Fruit fly (Drosophila melanogaster) whole organism, pupa: ENCODE data around the gene CG3857.

Source experiments
- CG12605 ChIP-seq: fragments of 200-800 bp; sonication (Bioruptor generic); IDR thresholded peaks from 2 replicates; pipeline ENCODE4 v1.3.6; 2022; ENCODE audit warnings: missing biosample characterization, missing genetic modification characterization
- CG13204 ChIP-seq: fragments of 200-800 bp; sonication (Bioruptor generic); optimal IDR thresholded peaks from 2 replicates; lab custom pipeline; 2018; ENCODE audit warnings: missing biosample characterization, mild to moderate bottlenecking, missing genetic modification characterization, moderate library complexity
- CG14655 ChIP-seq: fragments of 200-800 bp; sonication (Bioruptor generic); optimal IDR thresholded peaks from 3 replicates; lab custom pipeline; 2017; ENCODE audit warnings: mild to moderate bottlenecking, missing biosample characterization, missing genetic modification reagents, missing genetic modification characterization
- CG17806 ChIP-seq: fragments of 200-800 bp; sonication (Bioruptor generic); optimal IDR thresholded peaks from 2 replicates; lab custom pipeline; 2018; ENCODE audit warnings: missing biosample characterization, mild to moderate bottlenecking, missing genetic modification characterization, moderate library complexity
- CG9948 ChIP-seq: fragments of 200-800 bp; sonication (Bioruptor generic); optimal IDR thresholded peaks from 2 replicates; lab custom pipeline; 2018; ENCODE audit warnings: missing biosample characterization, mild to moderate bottlenecking, missing genetic modification characterization, moderate library complexity
- rn ChIP-seq: fragments of 200-800 bp; sonication (Bioruptor generic); IDR thresholded peaks from 2 replicates; pipeline ENCODE4 v1.3.6; 2022; ENCODE audit warnings: missing biosample characterization, missing genetic modification characterization

- no peak for TF ChIP-seq CG12605 (GFP tag; lab: Robert Waterston, UW)
- no peak for TF ChIP-seq CG13204 (GFP tag; lab: Kevin White, UChicago)
- TF ChIP-seq CG17806 (tag; lab: Kevin White, UChicago): no peak
- TF ChIP-seq CG14655 (GFP tag; lab: Kevin White, UChicago): no peak
- no peak for TF ChIP-seq CG9948
- no peak for TF ChIP-seq rn (GFP tag; lab: Robert Waterston, UW)
Measured at dm6 chrX:1965512-1965911, 25.7 kb upstream of the CG3857 start.
